Fruit fly (Drosophila melanogaster): Measurements from ENCODE around the gene Slbp.
A peak's percentile ranks its signal among the peaks of the same experiment; 100 is the strongest.

Slbp gene

DNA sequence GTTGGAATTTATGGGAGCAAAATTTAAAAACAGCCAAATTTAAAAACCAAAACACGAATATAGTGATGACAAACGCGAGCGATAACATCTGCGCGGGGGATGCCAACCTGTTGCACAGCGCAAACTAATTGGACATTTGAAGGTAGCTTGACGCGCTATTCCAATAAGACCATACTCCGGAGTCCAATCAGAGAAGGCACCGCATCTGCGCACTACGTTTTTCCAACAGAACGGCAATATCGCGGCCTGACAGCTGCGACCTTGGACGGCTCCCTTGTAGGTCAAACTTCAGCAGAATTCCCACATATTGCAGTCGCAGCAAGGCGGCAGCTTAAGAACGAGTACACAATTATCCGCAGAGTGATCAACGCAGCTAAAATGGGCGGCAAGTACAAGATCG lies 5.0 kb downstream of the Slbp start, which contains the start of the genes CG11882 and Pglym78 (continued):
- TF ChIP-seq Awh (GFP tag; IDR thresholded peaks at IDR 0.05) (no peak), CG12391 (tag; optimal IDR thresholded peaks at IDR 0.05) (peak; percentile 49), zfh2 (GFP tag; optimal IDR thresholded peaks at IDR 0.05) (peak; percentile 63), CG43689 (GFP tag; IDR thresholded peaks at IDR 0.05) (no peak), CG15696 (tag; optimal IDR thresholded peaks at IDR 0.05) (no peak), Spps (tag; optimal IDR thresholded peaks at IDR 0.05) (no peak), bsh (GFP tag; optimal IDR thresholded peaks at IDR 0.05) (no peak), CG1647 (GFP tag; optimal IDR thresholded peaks at IDR 0.05) (peak; percentile 36), lilli (GFP tag; optimal IDR thresholded peaks at IDR 0.05) (peak; percentile 78), CG17802 (tag; optimal IDR thresholded peaks at IDR 0.05) (no peak), Chrac-16 (GFP tag; optimal IDR thresholded peaks at IDR 0.05) (peak; percentile 36), hth (optimal IDR thresholded peaks at IDR 0.05) (no peak), ab (GFP tag; optimal IDR thresholded peaks at IDR 0.05) (no peak), CG2875 (GFP tag; optimal IDR thresholded peaks at IDR 0.05) (no peak), vvl (GFP tag; IDR thresholded peaks at IDR 0.05) (peak; percentile 83), CG8359 (GFP tag; optimal IDR thresholded peaks at IDR 0.05; ENCODE audit: borderline replicate concordance) (no peak), grau (tag; optimal IDR thresholded peaks at IDR 0.05) (peak; percentile 31), CG2202 (tag; optimal IDR thresholded peaks at IDR 0.05) (no peak), Kr (GFP tag; optimal IDR thresholded peaks at IDR 0.05) (no peak), CG7839 (tag; optimal IDR thresholded peaks at IDR 0.05) (no peak), chn (GFP tag; optimal IDR thresholded peaks at IDR 0.05) (peak; percentile 73), CG6765 (GFP tag; optimal IDR thresholded peaks at IDR 0.05) (no peak), sc (optimal IDR thresholded peaks at IDR 0.05) (no peak), sc (GFP tag; optimal IDR thresholded peaks at IDR 0.05) (no peak), zen2 (GFP tag; IDR thresholded peaks at IDR 0.05; ENCODE audit: partially characterized antibody) (peak; percentile 34; the same call in 1 of the 3 replicates), Adf1 (GFP tag; IDR thresholded peaks at IDR 0.05) (peak; percentile 65; the same call in 1 of the 2 replicates), CG1603 (tag; optimal IDR thresholded peaks at IDR 0.05) (peak; percentile 91), Hey (tag; optimal IDR thresholded peaks at IDR 0.05) (no peak), CG7786 (GFP tag; optimal IDR thresholded peaks at IDR 0.05) (peak; percentile 19), Optix (GFP tag; IDR thresholded peaks at IDR 0.05) (no peak), CG12155 (GFP tag; optimal IDR thresholded peaks at IDR 0.05) (peak; percentile 57), HHEX (GFP tag; optimal IDR thresholded peaks at IDR 0.05) (no peak), CG13123 (GFP tag; optimal IDR thresholded peaks at IDR 0.05) (no peak), CG8765 (GFP tag; IDR thresholded peaks at IDR 0.05) (0 out of 2 replicates have a peak, but pooled peaks have one; percentile 34), mld (GFP tag; IDR thresholded peaks at IDR 0.05; ENCODE audit: partially characterized antibody) (no peak), CG2129 (GFP tag; IDR thresholded peaks at IDR 0.05; ENCODE audit: partially characterized antibody) (0 out of 2 replicates have a peak, but pooled peaks have one; percentile 15), Deaf1 (tag; optimal IDR thresholded peaks at IDR 0.05) (no peak), CG10959 (GFP tag; IDR thresholded peaks at IDR 0.05) (no peak), CG14050 (GFP tag; IDR thresholded peaks at IDR 0.05) (no peak), lbe (GFP tag; optimal IDR thresholded peaks at IDR 0.05) (no peak), CG17829 (tag; optimal IDR thresholded peaks at IDR 0.05) (peak; percentile 17), CG16863 (GFP tag; optimal IDR thresholded peaks at IDR 0.05) (peak; percentile 25), CG17359 (tag; optimal IDR thresholded peaks at IDR 0.05) (peak; percentile 6), fu2 (GFP tag; optimal IDR thresholded peaks at IDR 0.05) (peak; percentile 46), Atf6 (GFP tag; IDR thresholded peaks at IDR 0.05) (peak; percentile 30; the same call in 1 of the 2 replicates), CG9215 (GFP tag; IDR thresholded peaks at IDR 0.05) (no peak), CG10543 (GFP tag; optimal IDR thresholded peaks at IDR 0.05) (peak; percentile 42), tna (GFP tag; IDR thresholded peaks at IDR 0.05; ENCODE audit: partially characterized antibody) (peak; percentile 37; the same call in 1 of the 2 replicates), sens (GFP tag) (peak; percentile 88), danr (GFP tag; IDR thresholded peaks at IDR 0.05) (no peak), CG10431 (GFP tag; optimal IDR thresholded peaks at IDR 0.05) (no peak)

Measured in whole organism, embryonic.